Worm (Caenorhabditis elegans) whole organism, L4/young adult: ENCODE data around the gene rpt-2.

Source experiments
- W03F9.2 ChIP-seq: fragments of 150-350 bp; optimal IDR thresholded peaks from 2 replicates; lab custom pipeline; 2014; ENCODE audit warnings: missing biosample characterization, missing genetic modification characterization
- dao-5 ChIP-seq: sonication (generic microtip); optimal IDR thresholded peaks from 2 replicates; lab custom pipeline; 2016; ENCODE audit warnings: missing genotype, missing genetic modification characterization, moderate library complexity, missing compliant biosample characterization
- him-1 ChIP-seq: sonication (generic microtip); optimal IDR thresholded peaks from 2 replicates; lab custom pipeline; 2016; ENCODE audit warnings: missing genotype, missing genetic modification reagents, missing genetic modification characterization, missing compliant biosample characterization

rpt-2 gene

ce11 chrV:5996114-5996513 is 21.4 kb downstream of the rpt-2 start, which contains the start of gene cpg-4:
cpg-4 (plus strand) TSS chrV:5996416.
- TF ChIP-seq W03F9.2 (no peak), him-1 (tag; lab: Kevin White, UChicago) (no peak), dao-5 (tag; lab: Kevin White, UChicago) (no peak)

ce11 chrV:5995598-5995997 is 21.9 kb downstream of the rpt-2 start:
- TF ChIP-seq him-1 (tag; lab: Kevin White, UChicago) (no peak), dao-5 (tag; lab: Kevin White, UChicago) (no peak), W03F9.2 (no peak)

ce11 chrV:5991490-5992069 is 25.9 kb downstream of the rpt-2 start:
- TF ChIP-seq him-1 (tag; lab: Kevin White, UChicago): peak; percentile 48
- no peak for TF ChIP-seq dao-5 (tag; lab: Kevin White, UChicago)
- no peak for TF ChIP-seq W03F9.2

- TF ChIP-seq him-1 (tag; lab: Kevin White, UChicago) (no peak), W03F9.2 (no peak), dao-5 (tag; lab: Kevin White, UChicago) (no peak)
Measured at ce11 chrV:5990383-5990782, 27.1 kb downstream of the rpt-2 start, which contains the start of gene fut-8. fut-8 (minus strand) TSS chrV:5990483.

- TF ChIP-seq dao-5 (tag; lab: Kevin White, UChicago) (no peak), W03F9.2 (no peak), him-1 (tag; lab: Kevin White, UChicago) (no peak)
Measured at ce11 chrV:5986755-5987154, 30.7 kb downstream of the rpt-2 start, which contains the start of gene C10F3.7. C10F3.7 (minus strand) TSS chrV:5986855.

ce11 chrV:5984244-5984643 is 33.2 kb downstream of the rpt-2 start:
- TF ChIP-seq him-1 (tag; lab: Kevin White, UChicago) (no peak), dao-5 (tag; lab: Kevin White, UChicago) (no peak), W03F9.2 (no peak)

- TF ChIP-seq him-1 (tag; lab: Kevin White, UChicago): no peak
- TF ChIP-seq W03F9.2: no peak
- no peak for TF ChIP-seq dao-5 (tag; lab: Kevin White, UChicago)
Measured at ce11 chrV:5983380-5983779, 34.1 kb downstream of the rpt-2 start, which contains the start of gene dhs-16. dhs-16 (plus strand) TSS chrV:5983745.

- TF ChIP-seq dao-5 (tag; lab: Kevin White, UChicago) (no peak), W03F9.2 (no peak), him-1 (tag; lab: Kevin White, UChicago) (no peak)
Measured at ce11 chrV:5982722-5983121, 34.7 kb downstream of the rpt-2 start.

ce11 chrV:5975724-5976123 is 41.7 kb downstream of the rpt-2 start, which contains the start of gene acy-2:
acy-2 (plus strand) TSS chrV:5976024.
- TF ChIP-seq dao-5 (tag; lab: Kevin White, UChicago) (no peak), W03F9.2 (no peak), him-1 (tag; lab: Kevin White, UChicago) (no peak)

ce11 chrV:5973713-5974112 is 43.8 kb downstream of the rpt-2 start:
- TF ChIP-seq him-1 (tag; lab: Kevin White, UChicago) (no peak), dao-5 (tag; lab: Kevin White, UChicago) (no peak), W03F9.2 (no peak)

- TF ChIP-seq him-1 (tag; lab: Kevin White, UChicago) (no peak), dao-5 (tag; lab: Kevin White, UChicago) (no peak), W03F9.2 (no peak)
Measured at ce11 chrV:5972582-5972981, 44.9 kb downstream of the rpt-2 start.
